Fruit fly (Drosophila melanogaster) whole organism, wandering third instar larva: ENCODE results near the gene Idgf1.
A peak's percentile ranks its signal among the peaks of the same experiment; 100 is the strongest.

Source experiments
- Abd-B ChIP-seq: fragments of >200 bp; optimal IDR thresholded peaks from 2 replicates; lab custom pipeline; 2017; ENCODE audit warnings: missing biosample characterization, missing genetic modification characterization
- Myc ChIP-seq: fragments of >200 bp; optimal IDR thresholded peaks from 2 replicates; lab custom pipeline; 2017
- OdsH ChIP-seq: fragments of 200-800 bp; sonication (Bioruptor generic); optimal IDR thresholded peaks from 2 replicates; lab custom pipeline; 2016; ENCODE audit warnings: missing biosample characterization, mild to moderate bottlenecking, missing genetic modification characterization
- br ChIP-seq: fragments of 200-800 bp; sonication (Bioruptor generic); optimal IDR thresholded peaks from 2 replicates; lab custom pipeline; 2016; ENCODE audit warnings: missing biosample characterization, missing genetic modification characterization
- dl ChIP-seq, 2 experiments: fragments of 175-275, 200-275 bp in 1 of 2; fragments of 200-275 bp in 1 of 2; sonication (Bioruptor generic); optimal IDR thresholded peaks; lab custom pipeline; 2018; ENCODE audit warnings: mild to moderate bottlenecking in 2 of 2, missing biosample characterization in 2 of 2, missing genetic modification characterization in 2 of 2, moderate library complexity in 2 of 2; ENCODE audit not compliant: partially characterized antibody in 2 of 2, insufficient read depth in 1 of 2
- dsf ChIP-seq: sonication (Bioruptor generic); optimal IDR thresholded peaks from 2 replicates; lab custom pipeline; 2016; ENCODE audit warnings: missing biosample characterization, missing genetic modification characterization, borderline replicate concordance
- h ChIP-seq: fragments of 200-800 bp; sonication (Bioruptor generic); optimal IDR thresholded peaks from 3 replicates; lab custom pipeline; 2016; ENCODE audit warnings: missing biosample characterization, mild to moderate bottlenecking, missing genetic modification characterization
- pan ChIP-seq: fragments of >200 bp; optimal IDR thresholded peaks from 2 replicates; lab custom pipeline; 2017
- psq ChIP-seq: fragments of 200-800 bp; sonication (Bioruptor generic); optimal IDR thresholded peaks from 3 replicates; lab custom pipeline; 2017; ENCODE audit warnings: missing biosample characterization, mild to moderate bottlenecking, missing genetic modification characterization, moderate library complexity

- TF ChIP-seq Myc (lab: Kevin White, UChicago): peak; percentile 37
- TF ChIP-seq br (GFP tag; lab: Kevin White, UChicago): peak; percentile 85
- TF ChIP-seq pan (lab: Kevin White, UChicago): no peak
- no peak for TF ChIP-seq h (GFP tag; lab: Kevin White, UChicago)
- no peak for TF ChIP-seq dl (GFP tag; optimal IDR thresholded peaks at IDR 0.05; lab: Kevin White, UChicago; ENCODE audit: insufficient read depth in 1 of 2, partially characterized antibody in 2 of 2)
- TF ChIP-seq psq: peak; percentile 57
- peak; percentile 60 for TF ChIP-seq dsf (GFP tag; lab: Kevin White, UChicago)
- TF ChIP-seq Abd-B (GFP tag; lab: Kevin White, UChicago): no peak
- TF ChIP-seq OdsH (GFP tag; lab: Kevin White, UChicago): peak; percentile 89
These were observed 50.2 kb downstream of the Idgf1 start for dm6 chr2L:16495193-16495780.
